Fruit fly (Drosophila melanogaster) whole organism, embryonic: Measurements from ENCODE around the gene CG13898.

ENCODE experiments used
- CG10147 ChIP-seq: fragments of 200-800 bp; sonication (Bioruptor generic); optimal IDR thresholded peaks from 2 replicates; lab custom pipeline; 2019; ENCODE audit warnings: missing biosample characterization, mild to moderate bottlenecking, missing genetic modification characterization, moderate library complexity
- CG10274 ChIP-seq: fragments of 200-800 bp; sonication (Bioruptor generic); optimal IDR thresholded peaks from 3 replicates; lab custom pipeline; 2017; ENCODE audit warnings: missing biosample characterization, mild to moderate bottlenecking, missing genetic modification characterization
- CG10979 ChIP-seq: fragments of 200-800 bp; sonication (Bioruptor generic); optimal IDR thresholded peaks from 2 replicates; lab custom pipeline; 2018; ENCODE audit warnings: missing biosample characterization, mild to moderate bottlenecking, missing genetic modification characterization, moderate library complexity
- CG11247 ChIP-seq: fragments of 200-800 bp; sonication (Bioruptor generic); IDR thresholded peaks from 2 replicates; pipeline ENCODE4 v1.3.6; 2022; ENCODE audit warnings: missing biosample characterization, missing genetic modification characterization
- CG11398 ChIP-seq: fragments of 200-800 bp; sonication (Bioruptor generic); optimal IDR thresholded peaks from 2 replicates; lab custom pipeline; 2016; ENCODE audit warnings: missing biosample characterization, missing genetic modification characterization
- CG11456 ChIP-seq: fragments of 200-800 bp; sonication (Bioruptor generic); IDR thresholded peaks from 3 replicates; pipeline ENCODE4 v1.3.6; 2022; ENCODE audit warnings: missing biosample characterization, missing genetic modification characterization
- CG12104 ChIP-seq: fragments of 200-800 bp; sonication (Bioruptor generic); optimal IDR thresholded peaks from 3 replicates; lab custom pipeline; 2016; ENCODE audit warnings: missing biosample characterization, missing genetic modification characterization
- CG12219 ChIP-seq: fragments of 200-800 bp; sonication (Bioruptor generic); optimal IDR thresholded peaks from 3 replicates; lab custom pipeline; 2018; ENCODE audit warnings: missing biosample characterization, mild to moderate bottlenecking, missing genetic modification characterization
- CG12299 ChIP-seq: fragments of 200-800 bp; sonication (Bioruptor generic); optimal IDR thresholded peaks from 2 replicates; lab custom pipeline; 2018; ENCODE audit warnings: missing biosample characterization, mild to moderate bottlenecking, missing genetic modification characterization
- CG13424 ChIP-seq: fragments of 200-800 bp; sonication (Bioruptor generic); optimal IDR thresholded peaks from 2 replicates; lab custom pipeline; 2019; ENCODE audit warnings: missing biosample characterization, mild to moderate bottlenecking, missing genetic modification characterization, moderate library complexity
- CG14050 ChIP-seq: fragments of 200-800 bp; sonication (Bioruptor generic); IDR thresholded peaks from 3 replicates; pipeline ENCODE4 v1.3.6; 2022; ENCODE audit warnings: missing biosample characterization, missing genetic modification characterization
- CG15514 ChIP-seq: fragments of 200-800 bp; sonication (Bioruptor generic); optimal IDR thresholded peaks from 3 replicates; lab custom pipeline; 2017; ENCODE audit warnings: missing biosample characterization, missing genetic modification characterization, mild to moderate bottlenecking, moderate library complexity, missing genetic modification reagents
- CG1603 ChIP-seq: fragments of 200-800 bp; sonication (Bioruptor generic); optimal IDR thresholded peaks from 2 replicates; lab custom pipeline; 2019; ENCODE audit warnings: missing biosample characterization, mild to moderate bottlenecking, missing genetic modification characterization, moderate library complexity
- CG17829 ChIP-seq: fragments of 200-800 bp; optimal IDR thresholded peaks from 2 replicates; lab custom pipeline; 2019; ENCODE audit warnings: missing biosample characterization, mild to moderate bottlenecking, missing genetic modification characterization, moderate library complexity
- CG42726 ChIP-seq: fragments of 200-800 bp; sonication (Bioruptor generic); IDR thresholded peaks from 2 replicates; pipeline ENCODE4 v1.3.6; 2022; ENCODE audit warnings: missing biosample characterization, missing genetic modification characterization; ENCODE audit not compliant: partially characterized antibody
- CG8281 ChIP-seq: fragments of 200-800 bp; sonication (Bioruptor generic); optimal IDR thresholded peaks from 2 replicates; lab custom pipeline; 2018; ENCODE audit warnings: missing biosample characterization, mild to moderate bottlenecking, missing genetic modification characterization, moderate library complexity
- CG8388 ChIP-seq: fragments of 200-800 bp; sonication (Bioruptor generic); optimal IDR thresholded peaks from 2 replicates; lab custom pipeline; 2019; ENCODE audit warnings: missing biosample characterization, mild to moderate bottlenecking, missing genetic modification characterization, moderate library complexity
- CG8924 ChIP-seq: fragments of 200-800 bp; optimal IDR thresholded peaks from 3 replicates; lab custom pipeline; 2019; ENCODE audit warnings: missing biosample characterization, mild to moderate bottlenecking, missing genetic modification characterization, moderate library complexity
- Camta ChIP-seq: fragments of 200-800 bp; sonication (Bioruptor generic); optimal IDR thresholded peaks from 2 replicates; lab custom pipeline; 2016; ENCODE audit warnings: missing biosample characterization, missing genetic modification characterization
- D19A ChIP-seq: fragments of 200-800 bp; optimal IDR thresholded peaks from 3 replicates; lab custom pipeline; 2019; ENCODE audit warnings: missing biosample characterization, mild to moderate bottlenecking, missing genetic modification characterization, moderate library complexity
- E2f2 ChIP-seq: fragments of 200-800 bp; sonication (Bioruptor generic); IDR thresholded peaks from 2 replicates; pipeline ENCODE4 v1.3.6; 2022; ENCODE audit warnings: missing biosample characterization, missing genetic modification characterization
- HLH3B ChIP-seq: fragments of 200-800 bp; sonication (Bioruptor generic); IDR thresholded peaks from 2 replicates; pipeline ENCODE4 v1.3.6; 2022; ENCODE audit warnings: missing biosample characterization, missing genetic modification characterization
- Lhr ChIP-seq: fragments of 200-800 bp; sonication (Bioruptor generic); optimal IDR thresholded peaks from 3 replicates; lab custom pipeline; 2017; ENCODE audit warnings: mild to moderate bottlenecking, missing biosample characterization, missing genetic modification reagents, missing genetic modification characterization
- NC2α ChIP-seq: fragments of 200-800 bp; sonication (Bioruptor generic); optimal IDR thresholded peaks from 2 replicates; lab custom pipeline; 2016; ENCODE audit warnings: missing biosample characterization, missing genetic modification characterization
- Ptx1 ChIP-seq: fragments of 200-800 bp; sonication (Bioruptor generic); IDR thresholded peaks from 2 replicates; pipeline ENCODE4 v1.3.6; 2022; ENCODE audit warnings: missing biosample characterization, missing genetic modification characterization
- Vsx1 ChIP-seq: fragments of 200-800 bp; sonication (Bioruptor generic); optimal IDR thresholded peaks from 2 replicates; lab custom pipeline; 2017; ENCODE audit warnings: missing biosample characterization, mild to moderate bottlenecking, missing genetic modification characterization, missing genetic modification reagents
- Xbp1 ChIP-seq: fragments of 200-800 bp; sonication (Bioruptor generic); optimal IDR thresholded peaks from 3 replicates; lab custom pipeline; 2016; ENCODE audit warnings: missing biosample characterization, mild to moderate bottlenecking, missing genetic modification characterization
- ac ChIP-seq: fragments of 200-800 bp; sonication (Bioruptor generic); optimal IDR thresholded peaks from 3 replicates; lab custom pipeline; 2017; ENCODE audit warnings: missing biosample characterization, mild to moderate bottlenecking, missing genetic modification characterization
- cato ChIP-seq: fragments of 200-800 bp; sonication (Bioruptor generic); optimal IDR thresholded peaks from 2 replicates; lab custom pipeline; 2016; ENCODE audit warnings: missing biosample characterization, missing genetic modification characterization, borderline replicate concordance
- caup ChIP-seq: fragments of 200-800 bp; sonication (Bioruptor generic); optimal IDR thresholded peaks from 3 replicates; lab custom pipeline; 2017; ENCODE audit warnings: missing biosample characterization, mild to moderate bottlenecking, missing genetic modification characterization, moderate library complexity; ENCODE audit not compliant: severe bottlenecking
- crol ChIP-seq: fragments of 200-800 bp; sonication (Bioruptor generic); IDR thresholded peaks from 2 replicates; pipeline ENCODE4 v1.3.6; 2022; ENCODE audit warnings: missing biosample characterization, missing genetic modification characterization
- gce ChIP-seq: fragments of 200-800 bp; sonication (Bioruptor generic); IDR thresholded peaks from 3 replicates; pipeline ENCODE4 v1.3.6; 2022; ENCODE audit warnings: missing biosample characterization, missing genetic modification characterization
- gem ChIP-seq: fragments of 200-800 bp; sonication (Bioruptor generic); optimal IDR thresholded peaks from 2 replicates; lab custom pipeline; 2019; ENCODE audit warnings: missing biosample characterization, mild to moderate bottlenecking, missing genetic modification characterization, moderate library complexity
- lbe ChIP-seq: fragments of 200-800 bp; sonication (Bioruptor generic); optimal IDR thresholded peaks from 2 replicates; lab custom pipeline; 2016; ENCODE audit warnings: missing biosample characterization, mild to moderate bottlenecking, missing genetic modification characterization
- lmd ChIP-seq: fragments of 200-800 bp; sonication (Bioruptor generic); IDR thresholded peaks from 2 replicates; pipeline ENCODE4 v1.3.6; 2022; ENCODE audit warnings: missing biosample characterization, missing genetic modification characterization
- lov ChIP-seq, 2 experiments: fragments of 200-800 bp in 1 of 2; fragments of >200 bp in 1 of 2; sonication (Bioruptor generic) in 1 of 2; IDR thresholded peaks in 1 of 2; optimal IDR thresholded peaks in 1 of 2; 2 replicates in 1 of 2; 3 replicates in 1 of 2; pipeline versions ENCODE4 v1.3.6 to Lab custom; 2017 to 2022; ENCODE audit warnings: missing biosample characterization in 1 of 2, missing genetic modification characterization in 1 of 2
- pan ChIP-seq, 4 experiments: fragments of >200 bp in 3 of 4; fragments of 200-800 bp in 1 of 4; sonication (Bioruptor generic) in 1 of 4; optimal IDR thresholded peaks in 3 of 4; IDR thresholded peaks in 1 of 4; 2 replicates each; pipeline versions ENCODE4 v1.3.6 to Lab custom; 2017 to 2022; ENCODE audit warnings: missing biosample characterization in 2 of 4, missing genetic modification characterization in 2 of 4, mixed read lengths in 1 of 4
- phol ChIP-seq: fragments of 200-800 bp; sonication (Bioruptor generic); optimal IDR thresholded peaks from 3 replicates; lab custom pipeline; 2018; ENCODE audit warnings: missing biosample characterization, mild to moderate bottlenecking, missing genetic modification characterization, moderate library complexity
- pita ChIP-seq: fragments of 200-800 bp; sonication (Bioruptor generic); optimal IDR thresholded peaks from 2 replicates; lab custom pipeline; 2017; ENCODE audit warnings: missing biosample characterization, mild to moderate bottlenecking, missing genetic modification characterization
- prd ChIP-seq, 3 experiments: fragments of >200 bp in 2 of 3; fragments of 200-800 bp in 1 of 3; sonication (Bioruptor generic) in 1 of 3; optimal IDR thresholded peaks in 2 of 3; IDR thresholded peaks in 1 of 3; 2 replicates in 2 of 3; 3 replicates in 1 of 3; pipeline versions ENCODE4 v1.3.6 to Lab custom; 2017 to 2022; ENCODE audit warnings: missing biosample characterization in 1 of 3, missing genetic modification characterization in 1 of 3
- tgo ChIP-seq: fragments of 200-800 bp; sonication (Bioruptor generic); IDR thresholded peaks from 3 replicates; pipeline ENCODE4 v1.3.6; 2022; ENCODE audit warnings: missing biosample characterization, missing genetic modification characterization
- ttk ChIP-seq: fragments of 200-800 bp; sonication (Bioruptor generic); IDR thresholded peaks from 2 replicates; pipeline ENCODE4 v2.1.2; 2022; ENCODE audit warnings: missing biosample characterization, missing genetic modification characterization
- vfl ChIP-seq: fragments of 200-800 bp; sonication (Bioruptor generic); optimal IDR thresholded peaks from 2 replicates; lab custom pipeline; 2016; ENCODE audit warnings: missing biosample characterization, missing genetic modification characterization
- z ChIP-seq: fragments of 200-800 bp; sonication (Bioruptor generic); IDR thresholded peaks from 3 replicates; pipeline ENCODE4 v1.3.6; 2022; ENCODE audit warnings: missing biosample characterization, missing genetic modification characterization
- zen ChIP-seq: fragments of 200-800 bp; sonication (Bioruptor generic); optimal IDR thresholded peaks from 3 replicates; lab custom pipeline; 2018; ENCODE audit warnings: missing biosample characterization, mild to moderate bottlenecking, missing genetic modification characterization, moderate library complexity
- zf30C ChIP-seq: fragments of 200-800 bp; sonication (Bioruptor generic); optimal IDR thresholded peaks from 3 replicates; lab custom pipeline; 2018; ENCODE audit warnings: missing biosample characterization, mild to moderate bottlenecking, missing genetic modification characterization
- zfh1 ChIP-seq: fragments of 200-800 bp; sonication (Bioruptor generic); IDR thresholded peaks from 3 replicates; pipeline ENCODE4 v1.3.6; 2022; ENCODE audit warnings: missing biosample characterization, missing genetic modification characterization

The CG13898 gene

DNA sequence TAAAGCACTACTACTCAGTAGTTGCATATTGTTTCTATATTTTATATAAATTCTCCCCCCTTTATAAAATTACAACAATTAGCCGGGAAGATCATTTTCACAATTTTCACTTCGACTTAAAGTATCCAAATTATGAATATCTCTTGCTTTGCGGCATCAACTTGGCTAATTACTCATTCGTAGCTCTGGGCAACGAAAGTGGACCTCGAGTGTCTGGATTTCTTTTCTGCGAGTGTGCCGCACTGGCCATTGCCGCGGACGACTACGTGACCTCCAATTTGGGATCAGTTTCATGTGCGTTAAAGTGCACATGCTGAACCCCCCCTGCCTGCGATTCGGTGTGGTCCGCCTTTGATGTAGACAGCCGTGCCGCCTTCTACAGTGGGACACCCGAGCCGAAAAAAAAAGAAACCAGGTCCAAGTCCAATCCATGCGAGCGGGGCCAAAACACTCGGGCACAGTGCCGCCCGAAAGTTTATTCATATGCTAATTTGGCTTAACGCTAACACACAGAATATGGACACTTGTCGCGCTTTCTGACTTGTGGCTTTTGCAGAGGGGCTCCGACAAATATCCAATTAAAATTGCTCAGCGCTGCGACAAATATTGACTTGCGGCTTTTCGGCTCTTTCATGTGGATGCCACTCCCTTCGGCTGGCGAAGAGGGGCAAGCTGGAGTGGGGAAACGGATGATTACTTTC lies 14.7 kb upstream of the CG13898 start (continued):
- TF ChIP-seq CG8924 (tag; lab: Kevin White, UChicago) (peak; percentile 3), CG17829 (tag; lab: Kevin White, UChicago) (peak; percentile 16), zfh1 (GFP tag; lab: Robert Waterston, UW) (no peak), CG12219 (GFP tag; lab: Kevin White, UChicago) (no peak), CG11247 (GFP tag; lab: Robert Waterston, UW) (no peak), crol (no peak), CG14050 (GFP tag; lab: Robert Waterston, UW) (peak; percentile 48; the same call in 2 of the 3 replicates), CG15514 (GFP tag; lab: Kevin White, UChicago) (no peak), Ptx1 (peak; percentile 32; the same call in 1 of the 2 replicates), Xbp1 (GFP tag; lab: Kevin White, UChicago) (peak; percentile 29), HLH3B (GFP tag; lab: Robert Waterston, UW) (0 out of 2 replicates have a peak, but pooled peaks have one; percentile 26), D19A (tag; lab: Kevin White, UChicago) (peak; percentile 18), CG10979 (tag; lab: Kevin White, UChicago) (peak; percentile 12), NC2α (GFP tag; lab: Kevin White, UChicago) (no peak), z (no peak), CG8388 (GFP tag; lab: Kevin White, UChicago) (peak; percentile 59), E2f2 (GFP tag; lab: Robert Waterston, UW) (no peak), Camta (GFP tag; lab: Kevin White, UChicago) (peak; percentile 10), ac (no peak), pan (optimal IDR thresholded peaks at IDR 0.05; lab: Kevin White, UChicago) (no peak), pan (GFP tag; optimal IDR thresholded peaks at IDR 0.05 in 1 of 2, IDR thresholded peaks at IDR 0.05 in 1 of 2) (peak in 1 of 2 experiments; percentile 75), tgo (peak; percentile 19; the same call in 2 of the 3 replicates), CG1603 (peak; percentile 34), caup (GFP tag; lab: Kevin White, UChicago) (no peak), CG42726 (GFP tag; lab: Robert Waterston, UW) (no peak), lmd (GFP tag; lab: Robert Waterston, UW) (no peak), CG11398 (GFP tag; lab: Kevin White, UChicago) (no peak), Lhr (GFP tag; lab: Kevin White, UChicago) (no peak), lbe (GFP tag; lab: Kevin White, UChicago) (no peak), vfl (GFP tag; lab: Kevin White, UChicago) (no peak), gce (no peak), CG10147 (no peak), pita (GFP tag; lab: Kevin White, UChicago) (no peak), zf30C (GFP tag; lab: Kevin White, UChicago) (no peak), lov (optimal IDR thresholded peaks at IDR 0.05; lab: Kevin White, UChicago) (no peak), lov (GFP tag; IDR thresholded peaks at IDR 0.05; lab: Robert Waterston, UW) (0 out of 3 replicates have a peak, but pooled peaks have one; percentile 44), CG12104 (no peak), CG10274 (GFP tag; lab: Kevin White, UChicago) (no peak), prd (optimal IDR thresholded peaks at IDR 0.05; lab: Kevin White, UChicago) (no peak), prd (GFP tag; IDR thresholded peaks at IDR 0.05; lab: Robert Waterston, UW) (no peak; the same call in 2 of the 3 replicates), ttk (no peak), gem (tag; lab: Kevin White, UChicago) (peak; percentile 54), zen (tag; lab: Kevin White, UChicago) (no peak), CG11456 (GFP tag; lab: Robert Waterston, UW) (no peak), CG12299 (no peak), CG8281 (tag; lab: Kevin White, UChicago) (no peak), phol (tag; lab: Kevin White, UChicago) (peak; percentile 43), cato (GFP tag; lab: Kevin White, UChicago) (no peak), CG13424 (tag; lab: Kevin White, UChicago) (peak; percentile 46), Vsx1 (peak; percentile 30)
